Fruit fly (Drosophila melanogaster) S2 (cell line): ENCODE measurements around the gene rst.

Source experiments
- CG8478 ChIP-seq: fragments of >200 bp; optimal IDR thresholded peaks from 2 replicates; lab custom pipeline; 2018
- CTCF ChIP-seq, 2 experiments: fragments of >200 bp; optimal IDR thresholded peaks; 2 replicates each; lab custom pipeline; 2018

- TF ChIP-seq CTCF (optimal IDR thresholded peaks at IDR 0.05; lab: Kevin White, UChicago) (no peak), CG8478 (lab: Kevin White, UChicago) (no peak)
These were observed 66.4 kb downstream of the rst start for dm6 chrX:2907105-2907694.
